Worm (Caenorhabditis elegans): ENCODE results near the gene clec-151.

Gene clec-151

DNA sequence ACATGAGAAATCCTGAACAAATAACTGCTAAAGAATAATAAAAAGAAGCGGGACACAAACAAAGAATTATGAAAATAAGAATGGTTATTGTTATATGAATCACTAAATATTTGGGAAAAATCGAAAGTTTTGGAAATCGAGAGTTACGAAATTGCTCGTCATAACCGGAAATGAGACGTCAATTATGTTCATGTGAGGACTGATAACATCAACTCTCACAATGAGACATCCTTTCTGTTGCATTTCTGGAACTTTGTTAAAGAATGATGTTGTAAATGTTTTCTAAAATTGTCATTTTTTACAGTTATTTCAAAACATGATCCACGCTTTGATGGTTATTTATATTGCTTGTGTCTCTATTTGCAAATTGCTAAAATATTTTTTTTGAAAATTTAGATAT, 19.6 kb downstream of the clec-151 start, which contains the start of gene T23F11.6:
T23F11.6 (minus strand) TSS at position 45 of the 400 bp plus-strand sequence.
- TF ChIP-seq fos-1 (tag; optimal IDR thresholded peaks at IDR 0.05) (peak; percentile 63), unc-62 (GFP tag; optimal IDR thresholded peaks at IDR 0.05) (no peak), crh-2 (tag; optimal IDR thresholded peaks at IDR 0.05) (peak; percentile 5)

ce11 chrIII:4649363-4649768, 21.1 kb downstream of the clec-151 start:
- TF ChIP-seq ZK546.5 (tag; optimal IDR thresholded peaks at IDR 0.05) (no peak), nhr-129 (tag; optimal IDR thresholded peaks at IDR 0.05) (peak; percentile 97), sma-3 (GFP tag; optimal IDR thresholded peaks at IDR 0.05) (peak; percentile 97), snpc-4 (tag; optimal IDR thresholded peaks at IDR 0.05) (peak; percentile 55), gmeb-1 (tag; optimal IDR thresholded peaks at IDR 0.05) (peak; percentile 81), nhr-11 (tag; optimal IDR thresholded peaks at IDR 0.05) (no peak), ztf-4 (tag; optimal IDR thresholded peaks at IDR 0.05) (peak; percentile 54), lin-11 (tag; optimal IDR thresholded peaks at IDR 0.05) (peak; percentile 94), Y55F3AM.14 (GFP tag; optimal IDR thresholded peaks at IDR 0.05) (peak; percentile 91), nhr-21 (tag; optimal IDR thresholded peaks at IDR 0.05) (peak; percentile 98), lsy-2 (tag; optimal IDR thresholded peaks at IDR 0.05) (peak; percentile 41 to 93), nhr-23 (tag; optimal IDR thresholded peaks at IDR 0.05) (no peak), crh-2 (tag; optimal IDR thresholded peaks at IDR 0.05) (peak; percentile 92), unc-55 (GFP tag; optimal IDR thresholded peaks at IDR 0.05) (peak; percentile 89), lin-13 (GFP tag; optimal IDR thresholded peaks at IDR 0.05) (peak; percentile 81), F13H6.1 (tag; optimal IDR thresholded peaks at IDR 0.05) (peak; percentile 98), C34F6.9 (tag; optimal IDR thresholded peaks at IDR 0.05) (peak; percentile 99), nhr-10 (tag; optimal IDR thresholded peaks at IDR 0.05) (peak; percentile 7), unc-39 (tag; optimal IDR thresholded peaks at IDR 0.05) (no peak), nhr-6 (tag; optimal IDR thresholded peaks at IDR 0.05) (peak; percentile 88), ztf-11 (tag; optimal IDR thresholded peaks at IDR 0.05) (no peak), nhr-25 (tag; optimal IDR thresholded peaks at IDR 0.05) (peak; percentile 96), blmp-1 (tag; optimal IDR thresholded peaks at IDR 0.05; ENCODE audit: insufficient read depth) (peak; percentile 89), sma-9 (GFP tag; optimal IDR thresholded peaks at IDR 0.05) (peak; percentile 99), sma-9 (tag; optimal IDR thresholded peaks at IDR 0.05) (peak; percentile 87), dmd-4 (tag; optimal IDR thresholded peaks at IDR 0.05) (no peak), ceh-82 (tag; optimal IDR thresholded peaks at IDR 0.05) (peak; percentile 39), nhr-12 (tag; optimal IDR thresholded peaks at IDR 0.05) (peak; percentile 13), aly-2 (tag; optimal IDR thresholded peaks at IDR 0.05) (no peak), skn-1 (tag; optimal IDR thresholded peaks at IDR 0.05) (peak; percentile 65), ztf-1 (GFP tag; conservative IDR thresholded peaks at IDR 0.05) (no peak), sem-4 (tag; optimal IDR thresholded peaks at IDR 0.05) (peak; percentile 95), alr-1 (tag; optimal IDR thresholded peaks at IDR 0.05) (no peak), fos-1 (tag; optimal IDR thresholded peaks at IDR 0.05) (peak; percentile 98), mab-5 (tag; optimal IDR thresholded peaks at IDR 0.05) (peak; percentile 58), zag-1 (tag; optimal IDR thresholded peaks at IDR 0.05) (peak; percentile 86), egl-27 (tag; optimal IDR thresholded peaks at IDR 0.05) (peak; percentile 94), mdl-1 (tag; optimal IDR thresholded peaks at IDR 0.05) (peak; percentile 99)

DNA sequence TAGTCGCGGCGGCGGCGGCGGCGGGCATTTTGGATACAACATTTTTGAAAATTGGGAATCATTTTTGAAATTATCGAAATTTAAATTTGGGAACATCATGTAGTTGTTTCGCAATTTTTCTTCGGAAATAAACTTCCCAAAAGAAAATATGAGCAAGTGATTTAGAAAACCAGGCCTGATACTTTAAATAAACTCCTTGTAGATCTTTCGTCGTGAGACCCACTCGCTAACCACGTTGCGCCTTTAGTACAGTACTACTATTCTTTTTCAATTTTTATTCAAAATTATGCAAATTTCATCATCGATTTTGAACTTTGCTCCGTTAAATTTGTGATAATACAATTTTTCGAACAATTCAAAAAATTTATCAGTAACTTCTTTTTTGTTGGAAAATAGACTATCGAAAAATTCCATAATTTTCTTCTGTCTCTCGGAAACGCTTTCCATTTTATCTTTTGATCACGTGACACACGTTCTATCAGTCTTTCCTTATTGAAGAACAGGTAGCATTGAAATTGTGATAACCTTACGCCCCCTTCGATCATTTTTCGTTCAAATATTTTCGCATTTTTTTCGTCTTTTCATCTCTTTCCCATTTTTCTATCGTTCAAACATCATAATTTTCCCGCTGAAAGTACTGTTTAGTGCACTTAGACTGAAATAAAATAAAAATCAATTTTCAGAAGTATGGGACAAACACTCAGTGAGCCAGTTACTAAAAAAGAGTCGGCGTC, 21.7 kb downstream of the clec-151 start, which contains the start of gene ppm-2:
ppm-2 (plus strand) TSS at position 684 of the 734 bp plus-strand sequence.
- peak; percentile 7 for TF ChIP-seq ztf-4 (tag; optimal IDR thresholded peaks at IDR 0.05)
- TF ChIP-seq gmeb-1 (tag; optimal IDR thresholded peaks at IDR 0.05), result peak; percentile 52
- peak; percentile 0 for TF ChIP-seq sma-3 (GFP tag; optimal IDR thresholded peaks at IDR 0.05)
- peak; percentile 36 for TF ChIP-seq ama-1 (optimal IDR thresholded peaks at IDR 0.05)
- TF ChIP-seq aly-2 (tag; optimal IDR thresholded peaks at IDR 0.05), result no peak
- TF ChIP-seq C34F6.9 (tag; optimal IDR thresholded peaks at IDR 0.05), result no peak
- TF ChIP-seq sma-9 (GFP tag; optimal IDR thresholded peaks at IDR 0.05), result peak; percentile 64
- no peak for TF ChIP-seq sma-9 (tag; optimal IDR thresholded peaks at IDR 0.05)
- peak; percentile 35 for TF ChIP-seq fos-1 (tag; optimal IDR thresholded peaks at IDR 0.05)
- TF ChIP-seq nhr-6 (tag; optimal IDR thresholded peaks at IDR 0.05), result no peak
- no peak for TF ChIP-seq dmd-4 (tag; optimal IDR thresholded peaks at IDR 0.05)

Measured in whole organism, L2 larva.